Worm (Caenorhabditis elegans) whole organism, young adult: ENCODE results near the gene fbxb-103.

Experiments
- F22D6.2 ChIP-seq: sonication (generic microtip); optimal IDR thresholded peaks from 2 replicates; lab custom pipeline; 2016; ENCODE audit warnings: mild to moderate bottlenecking, missing genetic modification characterization, missing compliant biosample characterization
- F23B12.7 ChIP-seq: sonication (generic microtip); optimal IDR thresholded peaks from 2 replicates; lab custom pipeline; 2017; ENCODE audit warnings: missing genetic modification characterization, mild to moderate bottlenecking, missing compliant biosample characterization, antibody characterized with exemption, moderate library complexity; ENCODE audit not compliant: insufficient read depth
- F49E8.2 ChIP-seq: sonication (generic microtip); optimal IDR thresholded peaks from 3 replicates; lab custom pipeline; 2017; ENCODE audit warnings: missing genetic modification characterization, mild to moderate bottlenecking, missing compliant biosample characterization, antibody characterized with exemption, moderate library complexity; ENCODE audit not compliant: insufficient read depth
- F52B5.7 ChIP-seq: sonication (generic microtip); optimal IDR thresholded peaks from 2 replicates; lab custom pipeline; 2016; ENCODE audit warnings: mild to moderate bottlenecking, missing genetic modification characterization, missing compliant biosample characterization
- F55B11.4 ChIP-seq: sonication (generic microtip); optimal IDR thresholded peaks from 2 replicates; lab custom pipeline; 2016; ENCODE audit warnings: missing compliant biosample characterization, missing genetic modification characterization, borderline replicate concordance; ENCODE audit not compliant: insufficient read depth
- F57A8.1 ChIP-seq: fragments of 200-800 bp; sonication (Bioruptor generic); optimal IDR thresholded peaks from 2 replicates; lab custom pipeline; 2018; ENCODE audit warnings: mild to moderate bottlenecking, missing genetic modification characterization, moderate library complexity, missing compliant biosample characterization
- Y56A3A.18 ChIP-seq: fragments of 200-800 bp; sonication (Bioruptor generic); IDR thresholded peaks from 2 replicates; pipeline ENCODE4 v1.3.6; 2022; ENCODE audit warnings: missing genetic modification reagents, missing genetic modification characterization, missing compliant biosample characterization
- Y67H2A.10 ChIP-seq: fragments of 200-800 bp; sonication (Bioruptor generic); conservative IDR thresholded peaks from 2 replicates; pipeline ENCODE4 v1.3.6; 2022; ENCODE audit warnings: missing genetic modification reagents, missing genetic modification characterization, missing compliant biosample characterization
- Y79H2A.3 ChIP-seq: fragments of 200-800 bp; sonication (Bioruptor generic); conservative IDR thresholded peaks from 2 replicates; pipeline ENCODE4 v1.3.6; 2022; ENCODE audit warnings: missing genetic modification reagents, missing genetic modification characterization, missing compliant biosample characterization
- akir-1 ChIP-seq: fragments of 200-800 bp; sonication (Bioruptor generic); optimal IDR thresholded peaks from 2 replicates; lab custom pipeline; 2018; ENCODE audit warnings: mild to moderate bottlenecking, missing genetic modification characterization, moderate library complexity, missing compliant biosample characterization
- ama-1 ChIP-seq, 3 experiments: fragments of 150-350 bp in 1 of 3; sonication (generic microtip) in 2 of 3; optimal IDR thresholded peaks; 2 replicates each; lab custom pipeline; 2014 to 2018; ENCODE audit warnings: missing biosample characterization in 2 of 3, missing genetic modification characterization in 2 of 3, missing genetic modification reagents in 2 of 3
- aptf-2 ChIP-seq: fragments of 200-800 bp; sonication (Bioruptor generic); conservative IDR thresholded peaks from 2 replicates; pipeline ENCODE4 v1.3.6; 2022; ENCODE audit warnings: missing genetic modification reagents, missing genetic modification characterization, missing compliant biosample characterization
- atf-7 ChIP-seq: sonication (generic microtip); optimal IDR thresholded peaks from 2 replicates; lab custom pipeline; 2017; ENCODE audit warnings: mild to moderate bottlenecking, missing genetic modification characterization, missing compliant biosample characterization
- attf-5 ChIP-seq: fragments of 200-800 bp; sonication (Bioruptor generic); optimal IDR thresholded peaks from 2 replicates; lab custom pipeline; 2018; ENCODE audit warnings: mild to moderate bottlenecking, missing genetic modification characterization, missing compliant biosample characterization
- attf-6 ChIP-seq: fragments of 200-800 bp; sonication (Bioruptor generic); IDR thresholded peaks from 2 replicates; pipeline ENCODE4 v1.3.6; 2022; ENCODE audit warnings: missing genetic modification reagents, missing genetic modification characterization, missing compliant biosample characterization
- ceh-40 ChIP-seq: fragments of 200-800 bp; sonication (Bioruptor generic); IDR thresholded peaks from 2 replicates; pipeline ENCODE4 v1.3.6; 2022; ENCODE audit warnings: missing genetic modification characterization, missing compliant biosample characterization
- chd-7 ChIP-seq: sonication (generic microtip); optimal IDR thresholded peaks from 2 replicates; lab custom pipeline; 2016; ENCODE audit warnings: mild to moderate bottlenecking, missing genetic modification characterization, moderate library complexity, missing compliant biosample characterization
- dox-1 ChIP-seq: fragments of 200-800 bp; sonication (Bioruptor generic); IDR thresholded peaks from 2 replicates; pipeline ENCODE4 v1.3.6; 2022; ENCODE audit warnings: missing genetic modification reagents, missing genetic modification characterization, missing compliant biosample characterization
- egl-44 ChIP-seq: fragments of 200-800 bp; sonication (Bioruptor generic); IDR thresholded peaks from 2 replicates; pipeline ENCODE4 v1.3.6; 2022; ENCODE audit warnings: missing genetic modification reagents, missing genetic modification characterization, missing compliant biosample characterization
- egrh-3 ChIP-seq: fragments of 200-800 bp; sonication (Bioruptor generic); IDR thresholded peaks from 2 replicates; pipeline ENCODE4 v1.3.6; 2022; ENCODE audit warnings: missing genetic modification reagents, missing genetic modification characterization, missing compliant biosample characterization
- ekl-4 ChIP-seq: fragments of 200-800 bp; sonication (Bioruptor generic); IDR thresholded peaks from 2 replicates; pipeline ENCODE4 v1.3.6; 2022; ENCODE audit warnings: missing genetic modification reagents, missing genetic modification characterization, missing compliant biosample characterization
- him-1 ChIP-seq: sonication (generic microtip); optimal IDR thresholded peaks from 2 replicates; lab custom pipeline; 2016; ENCODE audit warnings: missing genotype, missing genetic modification reagents, missing genetic modification characterization, missing compliant biosample characterization
- hlh-12 ChIP-seq: sonication (generic microtip); optimal IDR thresholded peaks from 2 replicates; lab custom pipeline; 2016; ENCODE audit warnings: missing genetic modification characterization, missing compliant biosample characterization
- hlh-26 ChIP-seq: fragments of 200-800 bp; sonication (Bioruptor generic); conservative IDR thresholded peaks from 2 replicates; pipeline ENCODE4 v1.3.6; 2022; ENCODE audit warnings: missing genetic modification reagents, missing genetic modification characterization, missing compliant biosample characterization
- hmg-1.2 ChIP-seq: fragments of 200-800 bp; sonication (Bioruptor generic); IDR thresholded peaks from 2 replicates; pipeline ENCODE4 v1.3.6; 2022; ENCODE audit warnings: missing genetic modification reagents, missing genetic modification characterization, missing compliant biosample characterization
- hmg-20 ChIP-seq: fragments of 200-800 bp; sonication (Bioruptor generic); IDR thresholded peaks from 2 replicates; pipeline ENCODE4 v1.3.6; 2022; ENCODE audit warnings: missing genetic modification reagents, missing genetic modification characterization, missing compliant biosample characterization
- hsf-1 ChIP-seq: fragments of 200-800 bp; sonication (Bioruptor generic); IDR thresholded peaks from 2 replicates; pipeline ENCODE4 v1.3.6; 2022; ENCODE audit warnings: missing genetic modification reagents, missing genetic modification characterization, missing compliant biosample characterization
- lag-1 ChIP-seq: fragments of 200-800 bp; sonication (Bioruptor generic); IDR thresholded peaks from 2 replicates; pipeline ENCODE4 v1.3.6; 2022; ENCODE audit warnings: missing genetic modification reagents, missing genetic modification characterization, missing compliant biosample characterization
- lin-35 ChIP-seq, 3 experiments: fragments of 150-350 bp in 2 of 3; sonication (generic microtip) in 1 of 3; optimal IDR thresholded peaks; 2 replicates each; lab custom pipeline; 2014 to 2018; ENCODE audit warnings: missing biosample characterization in 3 of 3, missing genetic modification characterization in 3 of 3, missing genetic modification reagents in 3 of 3
- lin-40 ChIP-seq: sonication (generic microtip); optimal IDR thresholded peaks from 2 replicates; lab custom pipeline; 2016; ENCODE audit warnings: missing genetic modification characterization, mild to moderate bottlenecking, missing compliant biosample characterization, missing genotype, missing genetic modification reagents
- lin-54 ChIP-seq: fragments of 200-800 bp; sonication (Bioruptor generic); optimal IDR thresholded peaks from 2 replicates; lab custom pipeline; 2018; ENCODE audit warnings: mild to moderate bottlenecking, missing genetic modification characterization, missing compliant biosample characterization
- lsy-27 ChIP-seq: sonication (generic microtip); optimal IDR thresholded peaks from 2 replicates; lab custom pipeline; 2017; ENCODE audit warnings: missing genetic modification characterization, mild to moderate bottlenecking, missing compliant biosample characterization, antibody characterized with exemption, missing genotype, borderline replicate concordance; ENCODE audit not compliant: insufficient read depth
- madf-3 ChIP-seq: fragments of 200-800 bp; sonication (Bioruptor generic); IDR thresholded peaks from 2 replicates; pipeline ENCODE4 v1.3.6; 2022; ENCODE audit warnings: missing genetic modification reagents, missing genetic modification characterization, missing compliant biosample characterization
- mel-28 ChIP-seq: sonication (generic microtip); optimal IDR thresholded peaks from 2 replicates; lab custom pipeline; 2016; ENCODE audit warnings: borderline replicate concordance, mild to moderate bottlenecking, missing genetic modification characterization, missing compliant biosample characterization
- mes-4 ChIP-seq: sonication (generic microtip); optimal IDR thresholded peaks from 2 replicates; lab custom pipeline; 2016; ENCODE audit warnings: missing genotype, missing genetic modification characterization, missing compliant biosample characterization
- nfya-1 ChIP-seq: sonication (generic microtip); optimal IDR thresholded peaks from 2 replicates; lab custom pipeline; 2017; ENCODE audit warnings: antibody characterized with exemption, missing compliant biosample characterization, missing genetic modification characterization, borderline replicate concordance; ENCODE audit not compliant: insufficient read depth
- nfya-2 ChIP-seq: fragments of 200-800 bp; sonication (Bioruptor generic); IDR thresholded peaks from 2 replicates; pipeline ENCODE4 v1.3.6; 2022; ENCODE audit warnings: missing genetic modification reagents, missing genetic modification characterization, missing compliant biosample characterization
- nfyb-1 ChIP-seq: fragments of 200-800 bp; sonication (Bioruptor generic); IDR thresholded peaks from 2 replicates; pipeline ENCODE4 v1.3.6; 2022; ENCODE audit warnings: missing genetic modification reagents, missing genetic modification characterization, missing compliant biosample characterization
- nhr-179 ChIP-seq: sonication (generic microtip); optimal IDR thresholded peaks from 2 replicates; lab custom pipeline; 2016; ENCODE audit warnings: mild to moderate bottlenecking, missing genetic modification characterization, missing compliant biosample characterization
- pha-4 ChIP-seq: fragments of 150-350 bp; sonication (generic microtip); optimal IDR thresholded peaks from 2 replicates; lab custom pipeline; 2014; ENCODE audit warnings: missing biosample characterization, missing genetic modification reagents, missing genetic modification characterization
- snpc-1.3 ChIP-seq: sonication (generic microtip); optimal IDR thresholded peaks from 2 replicates; lab custom pipeline; 2017; ENCODE audit warnings: missing genetic modification characterization, mild to moderate bottlenecking, missing compliant biosample characterization, antibody characterized with exemption, moderate library complexity, missing genotype, missing genetic modification reagents; ENCODE audit not compliant: insufficient read depth
- tlf-1 ChIP-seq: fragments of 200-800 bp; sonication (Bioruptor generic); optimal IDR thresholded peaks from 2 replicates; lab custom pipeline; 2018; ENCODE audit warnings: mild to moderate bottlenecking, missing genetic modification characterization, missing compliant biosample characterization
- unc-62 ChIP-seq: fragments of 150-350 bp; optimal IDR thresholded peaks from 2 replicates; lab custom pipeline; 2014; ENCODE audit warnings: missing biosample characterization, missing genetic modification reagents, missing genetic modification characterization
- xnd-1 ChIP-seq: sonication (generic microtip); optimal IDR thresholded peaks from 2 replicates; lab custom pipeline; 2016; ENCODE audit warnings: missing genotype, missing genetic modification reagents, missing genetic modification characterization, missing compliant biosample characterization
- ztf-18 ChIP-seq: sonication (generic microtip); optimal IDR thresholded peaks from 2 replicates; lab custom pipeline; 2016; ENCODE audit warnings: missing genotype, mild to moderate bottlenecking, missing genetic modification characterization, missing compliant biosample characterization
- ztf-6 ChIP-seq: fragments of 200-800 bp; sonication (Bioruptor generic); IDR thresholded peaks from 2 replicates; pipeline ENCODE4 v1.3.6; 2022; ENCODE audit warnings: missing genetic modification reagents, missing genetic modification characterization, missing compliant biosample characterization

Gene fbxb-103

DNA sequence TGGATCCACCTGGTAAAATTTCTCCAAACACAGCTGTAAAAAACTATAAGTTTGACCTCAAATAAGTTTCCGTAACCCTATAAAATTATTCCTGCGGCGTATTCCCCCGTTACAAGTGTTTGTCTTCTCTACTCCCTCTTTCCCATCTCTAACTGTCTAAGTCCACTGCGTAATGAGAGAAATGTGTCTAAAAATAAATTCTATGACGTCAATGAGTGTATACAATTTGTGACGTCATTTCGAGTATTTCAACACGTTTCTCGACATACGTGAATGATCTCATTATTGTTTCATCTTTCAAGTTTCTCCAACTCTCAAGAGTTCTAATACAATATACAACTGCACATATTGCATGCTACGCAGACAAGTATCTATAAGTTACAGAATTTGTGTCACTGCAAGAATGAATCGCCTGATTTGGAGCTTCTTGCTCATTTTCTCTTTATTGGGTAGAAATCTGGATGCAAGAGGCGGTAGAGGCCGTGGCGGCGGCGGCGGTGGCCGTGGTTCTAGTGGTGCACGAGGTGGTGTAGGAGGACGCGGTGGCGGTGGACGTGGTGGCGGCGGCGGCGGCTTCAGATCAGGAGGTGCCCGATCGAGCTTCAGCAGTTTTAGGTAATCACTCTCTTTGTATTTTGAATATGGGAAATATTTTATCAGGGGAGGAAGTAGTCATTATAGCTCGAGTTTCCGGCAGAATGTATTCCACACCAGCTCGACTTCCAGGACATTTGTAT lies 9.0 kb upstream of the fbxb-103 start, which contains the start of gene F53C3.6 (continued):
- TF ChIP-seq hlh-26: no peak
- TF ChIP-seq xnd-1 (tag; lab: Kevin White, UChicago): no peak
- no peak for TF ChIP-seq mes-4 (tag; lab: Kevin White, UChicago)
- no peak for TF ChIP-seq attf-6 (GFP tag; lab: Robert Waterston, UW)
- peak; percentile 31 for TF ChIP-seq attf-5
- no peak for TF ChIP-seq mel-28 (tag; lab: Kevin White, UChicago)
- no peak for TF ChIP-seq lin-40 (tag; lab: Kevin White, UChicago)
- no peak for TF ChIP-seq hmg-20 (GFP tag; lab: Robert Waterston, UW)
- peak; percentile 16 for TF ChIP-seq unc-62 (GFP tag; lab: Kevin White, UChicago)
- no peak for TF ChIP-seq ceh-40
- no peak for TF ChIP-seq Y56A3A.18 (GFP tag; lab: Robert Waterston, UW)
- TF ChIP-seq hmg-1.2 (GFP tag; lab: Robert Waterston, UW): no peak; the same call in 1 of the 2 replicates
- TF ChIP-seq akir-1 (GFP tag; lab: Kevin White, UChicago): no peak
- no peak for TF ChIP-seq ama-1 (optimal IDR thresholded peaks at IDR 0.05; lab: Kevin White, UChicago)
- TF ChIP-seq ama-1 (GFP tag; optimal IDR thresholded peaks at IDR 0.05; lab: Kevin White, UChicago): no peak
- TF ChIP-seq snpc-1.3 (tag; lab: Kevin White, UChicago): no peak
- peak; percentile 64 for TF ChIP-seq nfyb-1 (GFP tag; lab: Robert Waterston, UW)
- no peak for TF ChIP-seq Y67H2A.10 (GFP tag; lab: Robert Waterston, UW)
- no peak for TF ChIP-seq lsy-27
- no peak for TF ChIP-seq hsf-1 (GFP tag; lab: Robert Waterston, UW)
- no peak for TF ChIP-seq F22D6.2 (tag; lab: Kevin White, UChicago)
- TF ChIP-seq ekl-4 (GFP tag; lab: Robert Waterston, UW): no peak
- no peak for TF ChIP-seq hlh-12
- 0 out of 2 replicates have a peak, but pooled peaks have one; percentile 28 for TF ChIP-seq dox-1 (GFP tag; lab: Robert Waterston, UW)
- peak in 1 of 3 experiments; percentile 24 for TF ChIP-seq lin-35 (GFP tag; optimal IDR thresholded peaks at IDR 0.05; lab: Kevin White, UChicago)
- no peak for TF ChIP-seq F57A8.1 (GFP tag; lab: Kevin White, UChicago)
- no peak for TF ChIP-seq ztf-6 (GFP tag; lab: Robert Waterston, UW)
- no peak for TF ChIP-seq pha-4 (tag; lab: Kevin White, UChicago)
- no peak for TF ChIP-seq madf-3 (GFP tag; lab: Robert Waterston, UW)
- TF ChIP-seq F52B5.7 (tag; lab: Kevin White, UChicago): no peak
- TF ChIP-seq nfya-2: no peak
- TF ChIP-seq F55B11.4: no peak
- no peak for TF ChIP-seq F23B12.7
- peak; percentile 93 for TF ChIP-seq atf-7 (tag; lab: Kevin White, UChicago)
- TF ChIP-seq nfya-1 (tag; lab: Kevin White, UChicago): no peak
- TF ChIP-seq egl-44 (GFP tag; lab: Robert Waterston, UW): no peak
- no peak for TF ChIP-seq tlf-1 (GFP tag; lab: Kevin White, UChicago)
- no peak for TF ChIP-seq lin-54 (GFP tag; lab: Kevin White, UChicago)
- TF ChIP-seq ztf-18 (tag; lab: Kevin White, UChicago): no peak
- TF ChIP-seq Y79H2A.3: no peak
- peak; percentile 85 for TF ChIP-seq egrh-3 (GFP tag; lab: Robert Waterston, UW)
- TF ChIP-seq nhr-179: no peak
- TF ChIP-seq aptf-2 (GFP tag; lab: Robert Waterston, UW): no peak
- no peak for TF ChIP-seq lag-1 (GFP tag; lab: Robert Waterston, UW)
- TF ChIP-seq chd-7 (tag; lab: Kevin White, UChicago): no peak
- no peak for TF ChIP-seq F49E8.2 (tag; lab: Kevin White, UChicago)
- TF ChIP-seq him-1: no peak
